Worm (Caenorhabditis elegans): Measurements from ENCODE around the gene Y50D4A.10.

DNA sequence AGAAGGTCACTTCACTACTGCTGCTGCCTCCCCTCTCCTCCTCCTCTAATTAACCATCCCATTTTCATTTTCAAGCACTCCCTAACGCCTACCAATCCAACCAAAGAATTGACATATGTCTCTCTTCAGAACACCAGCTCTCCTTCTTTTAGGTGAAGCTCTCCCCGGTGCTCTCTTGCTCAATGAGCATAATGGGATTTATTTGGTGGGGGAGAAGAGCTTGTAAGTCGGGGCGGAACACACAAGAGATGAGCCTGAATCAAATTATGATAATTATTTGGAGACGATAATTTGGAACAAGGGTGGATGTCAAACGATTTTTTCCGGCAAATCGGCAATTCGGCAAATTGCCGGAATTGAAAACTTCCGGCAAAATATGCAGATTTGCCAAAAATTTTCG is 32.4 kb upstream of the Y50D4A.10 start:
- TF ChIP-seq C04F5.9 (tag; optimal IDR thresholded peaks at IDR 0.05) = no peak
- no peak for TF ChIP-seq egl-13 (tag; optimal IDR thresholded peaks at IDR 0.05)
- no peak for TF ChIP-seq ztf-4 (tag; optimal IDR thresholded peaks at IDR 0.05)
- no peak for TF ChIP-seq nhr-47 (tag; optimal IDR thresholded peaks at IDR 0.05)
- TF ChIP-seq fos-1 (tag; optimal IDR thresholded peaks at IDR 0.05) = no peak

All from whole organism, L1 larva.